Worm (Caenorhabditis elegans) whole organism, L3 larva: ENCODE measurements around the gene hlh-25.

Experiments
- ceh-9 ChIP-seq: sonication (generic microtip); optimal IDR thresholded peaks from 2 replicates; lab custom pipeline; 2018; ENCODE audit warnings: missing biosample characterization, missing genetic modification characterization
- elt-3 ChIP-seq, 3 experiments: fragments of 150-350 bp in 1 of 3; sonication (generic microtip) in 2 of 3; optimal IDR thresholded peaks; 2 replicates in 2 of 3; 4 replicates in 1 of 3; lab custom pipeline; 2014 to 2017; ENCODE audit warnings: missing biosample characterization in 3 of 3, missing genetic modification characterization in 3 of 3
- fkh-10 ChIP-seq: sonication (generic microtip); optimal IDR thresholded peaks from 2 replicates; lab custom pipeline; 2017; ENCODE audit warnings: missing biosample characterization, missing genetic modification reagents, missing genetic modification characterization
- fos-1 ChIP-seq: fragments of 150-350 bp; optimal IDR thresholded peaks from 2 replicates; lab custom pipeline; 2014; ENCODE audit warnings: missing biosample characterization, missing genetic modification characterization
- nfya-1 ChIP-seq: sonication (generic microtip); optimal IDR thresholded peaks from 2 replicates; lab custom pipeline; 2017; ENCODE audit warnings: missing genetic modification characterization, mild to moderate bottlenecking, missing compliant biosample characterization, antibody characterized with exemption, moderate library complexity; ENCODE audit not compliant: insufficient read depth
- nhr-12 ChIP-seq: fragments of 150-350 bp; optimal IDR thresholded peaks from 2 replicates; lab custom pipeline; 2014; ENCODE audit warnings: missing biosample characterization, missing genetic modification characterization
- nhr-23 ChIP-seq: fragments of 150-350 bp; optimal IDR thresholded peaks from 2 replicates; lab custom pipeline; 2014; ENCODE audit warnings: missing biosample characterization, missing genetic modification reagents, missing genetic modification characterization
- nhr-77 ChIP-seq: fragments of 150-350 bp; optimal IDR thresholded peaks from 2 replicates; lab custom pipeline; 2014; ENCODE audit warnings: missing biosample characterization, missing genetic modification characterization
- unc-62 ChIP-seq: fragments of 150-350 bp; sonication (generic microtip); optimal IDR thresholded peaks from 4 replicates; lab custom pipeline; 2014; ENCODE audit warnings: missing biosample characterization, missing genetic modification reagents, missing genetic modification characterization
- ztf-11 ChIP-seq: fragments of 150-350 bp; optimal IDR thresholded peaks from 2 replicates; lab custom pipeline; 2014; ENCODE audit warnings: missing biosample characterization, missing genetic modification characterization
- ztf-4 ChIP-seq: fragments of 150-350 bp; optimal IDR thresholded peaks from 2 replicates; lab custom pipeline; 2014; ENCODE audit warnings: missing biosample characterization, missing genetic modification characterization

DNA sequence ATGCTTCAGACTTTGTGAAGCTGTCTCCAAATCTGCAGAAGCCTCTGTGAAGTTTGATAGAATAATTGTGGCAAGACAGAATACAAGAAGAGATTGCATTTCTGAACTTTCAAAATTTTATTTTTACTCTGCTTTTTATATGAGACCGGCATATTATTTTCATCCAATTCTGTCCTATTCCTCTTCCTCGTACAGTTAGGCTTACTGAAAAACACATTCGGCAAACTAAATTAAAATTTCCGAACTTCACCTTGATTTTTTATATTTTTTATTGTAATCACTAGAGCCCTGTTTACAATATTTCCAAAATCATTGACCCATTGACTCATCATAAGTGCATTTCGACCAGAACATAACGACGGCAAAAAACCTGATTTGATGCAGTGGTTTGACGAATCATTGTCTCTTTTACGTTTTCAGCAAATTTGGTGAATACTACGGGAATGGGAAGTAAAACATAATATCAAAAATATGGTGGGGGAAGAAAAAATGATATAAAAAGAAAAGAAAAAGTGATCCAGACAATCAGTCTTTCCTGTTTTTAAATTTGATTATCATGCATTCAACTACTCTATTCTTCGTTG lies 36.8 kb upstream of the hlh-25 start, which contains the start of the genes suex-1 and F12A10.9:
- TF ChIP-seq elt-3 (tag; optimal IDR thresholded peaks at IDR 0.05; lab: Kevin White, UChicago) = no peak
- TF ChIP-seq fos-1 = no peak
- no peak for TF ChIP-seq nhr-77
- no peak for TF ChIP-seq unc-62 (GFP tag; lab: Kevin White, UChicago)
- no peak for TF ChIP-seq nhr-23
- TF ChIP-seq fkh-10 (GFP tag; lab: Kevin White, UChicago) = no peak
- TF ChIP-seq nhr-12 = no peak
- TF ChIP-seq nfya-1 (tag; lab: Kevin White, UChicago) = no peak
- no peak for TF ChIP-seq ztf-4 (tag; lab: Kevin White, UChicago)
- no peak for TF ChIP-seq ztf-11 (tag; lab: Kevin White, UChicago)
- no peak for TF ChIP-seq ceh-9 (tag; lab: Kevin White, UChicago)
